Fruit fly (Drosophila melanogaster) whole organism, pupa: ENCODE measurements around the gene Grx3.

Experiments used
- CG10348 ChIP-seq: fragments of 200-800 bp; sonication (Bioruptor generic); IDR thresholded peaks from 2 replicates; pipeline ENCODE4 v1.3.6; 2022; ENCODE audit warnings: missing biosample characterization, missing genetic modification characterization
- CG13204 ChIP-seq: fragments of 200-800 bp; sonication (Bioruptor generic); optimal IDR thresholded peaks from 2 replicates; lab custom pipeline; 2018; ENCODE audit warnings: missing biosample characterization, mild to moderate bottlenecking, missing genetic modification characterization, moderate library complexity
- CG17806 ChIP-seq: fragments of 200-800 bp; sonication (Bioruptor generic); optimal IDR thresholded peaks from 2 replicates; lab custom pipeline; 2018; ENCODE audit warnings: missing biosample characterization, mild to moderate bottlenecking, missing genetic modification characterization, moderate library complexity
- CG4496 ChIP-seq: fragments of 200-800 bp; sonication (Bioruptor generic); IDR thresholded peaks from 3 replicates; pipeline ENCODE4 v1.3.6; 2022; ENCODE audit warnings: missing biosample characterization, missing genetic modification characterization
- CG8159 ChIP-seq: fragments of 200-800 bp; sonication (Bioruptor generic); optimal IDR thresholded peaks from 3 replicates; lab custom pipeline; 2018; ENCODE audit warnings: missing biosample characterization, mild to moderate bottlenecking, missing genetic modification characterization, moderate library complexity
- CG8301 ChIP-seq: fragments of 200-800 bp; sonication (Bioruptor generic); optimal IDR thresholded peaks from 2 replicates; lab custom pipeline; 2018; ENCODE audit warnings: missing biosample characterization, mild to moderate bottlenecking, missing genetic modification characterization
- EcR ChIP-seq: fragments of 200-800 bp; sonication (Bioruptor generic); optimal IDR thresholded peaks from 3 replicates; lab custom pipeline; 2019; ENCODE audit warnings: missing biosample characterization, missing genetic modification characterization, mild to moderate bottlenecking, moderate library complexity, missing genetic modification reagents
- Ets98B ChIP-seq: fragments of 200-800 bp; sonication (Bioruptor generic); IDR thresholded peaks from 2 replicates; pipeline ENCODE4 v1.3.6; 2022; ENCODE audit warnings: missing biosample characterization, missing genetic modification characterization
- gl ChIP-seq: fragments of 200-800 bp; sonication (Bioruptor generic); optimal IDR thresholded peaks from 2 replicates; lab custom pipeline; 2018; ENCODE audit warnings: missing biosample characterization, mild to moderate bottlenecking, missing genetic modification characterization
- rn ChIP-seq: fragments of 200-800 bp; sonication (Bioruptor generic); IDR thresholded peaks from 2 replicates; pipeline ENCODE4 v1.3.6; 2022; ENCODE audit warnings: missing biosample characterization, missing genetic modification characterization

dm6 chr2L:13366109-13366747 lies at the start of gene Grx3, which contains the start of gene Nnp-1:
- TF ChIP-seq CG13204 (no peak), CG10348 (GFP tag; lab: Robert Waterston, UW) (no peak), Ets98B (no peak), rn (GFP tag; lab: Robert Waterston, UW) (0 out of 2 replicates have a peak, but pooled peaks have one; percentile 13), CG17806 (tag; lab: Kevin White, UChicago) (no peak), CG8301 (tag; lab: Kevin White, UChicago) (no peak), EcR (GFP tag; lab: Kevin White, UChicago) (no peak), CG4496 (no peak), gl (tag; lab: Kevin White, UChicago) (no peak), CG8159 (tag; lab: Kevin White, UChicago) (peak; percentile 44)
